Fruit fly (Drosophila melanogaster) whole organism, embryonic: ENCODE data around the gene SREBP.

ENCODE experiments used
- Bdp1 ChIP-seq: fragments of 200-800 bp; sonication (Bioruptor generic); optimal IDR thresholded peaks from 3 replicates; lab custom pipeline; 2016; ENCODE audit warnings: missing biosample characterization, missing genetic modification characterization
- CG10979 ChIP-seq: fragments of 200-800 bp; sonication (Bioruptor generic); optimal IDR thresholded peaks from 2 replicates; lab custom pipeline; 2018; ENCODE audit warnings: missing biosample characterization, mild to moderate bottlenecking, missing genetic modification characterization, moderate library complexity
- CG11085 ChIP-seq: fragments of 200-800 bp; sonication (Bioruptor generic); IDR thresholded peaks from 2 replicates; pipeline ENCODE4 v1.3.6; 2022; ENCODE audit warnings: missing biosample characterization, missing genetic modification characterization
- CG11504 ChIP-seq: fragments of 200-800 bp; sonication (Bioruptor generic); optimal IDR thresholded peaks from 3 replicates; lab custom pipeline; 2019; ENCODE audit warnings: missing biosample characterization, mild to moderate bottlenecking, missing genetic modification characterization, moderate library complexity
- CG1233 ChIP-seq: fragments of 200-800 bp; sonication (Bioruptor generic); optimal IDR thresholded peaks from 4 replicates; lab custom pipeline; 2018; ENCODE audit warnings: missing biosample characterization, mild to moderate bottlenecking, missing genetic modification characterization
- CG12744 ChIP-seq: fragments of 200-800 bp; sonication (Bioruptor generic); optimal IDR thresholded peaks from 2 replicates; lab custom pipeline; 2016; ENCODE audit warnings: missing biosample characterization, missing genetic modification characterization
- CG12769 ChIP-seq: fragments of 200-800 bp; sonication (Bioruptor generic); optimal IDR thresholded peaks from 2 replicates; lab custom pipeline; 2019; ENCODE audit warnings: missing biosample characterization, mild to moderate bottlenecking, missing genetic modification characterization, moderate library complexity
- CG13296 ChIP-seq: fragments of 200-800 bp; sonication (Bioruptor generic); optimal IDR thresholded peaks from 3 replicates; lab custom pipeline; 2018; ENCODE audit warnings: missing biosample characterization, mild to moderate bottlenecking, missing genetic modification characterization
- CG13894 ChIP-seq: fragments of 200-800 bp; sonication (Bioruptor generic); optimal IDR thresholded peaks from 3 replicates; lab custom pipeline; 2018; ENCODE audit warnings: missing biosample characterization, mild to moderate bottlenecking, missing genetic modification characterization, moderate library complexity
- CG14441 ChIP-seq: fragments of 200-800 bp; sonication (Bioruptor generic); IDR thresholded peaks from 2 replicates; pipeline ENCODE4 v1.3.6; 2022; ENCODE audit warnings: missing biosample characterization, missing genetic modification characterization
- CG32772 ChIP-seq: fragments of 200-800 bp; sonication (Bioruptor generic); IDR thresholded peaks from 2 replicates; pipeline ENCODE4 v1.3.6; 2022; ENCODE audit warnings: missing biosample characterization, missing genetic modification characterization
- CG4328 ChIP-seq: fragments of 200-800 bp; sonication (Bioruptor generic); optimal IDR thresholded peaks from 3 replicates; lab custom pipeline; 2017; ENCODE audit warnings: missing biosample characterization, missing genetic modification reagents, missing genetic modification characterization
- CG4404 ChIP-seq: fragments of 200-800 bp; sonication (Bioruptor generic); IDR thresholded peaks from 2 replicates; pipeline ENCODE4 v1.3.6; 2022; ENCODE audit warnings: missing biosample characterization, missing genetic modification characterization
- CG4707 ChIP-seq: fragments of 200-800 bp; sonication (Bioruptor generic); optimal IDR thresholded peaks from 2 replicates; lab custom pipeline; 2018; ENCODE audit warnings: missing biosample characterization, mild to moderate bottlenecking, missing genetic modification characterization, moderate library complexity
- CG6813 ChIP-seq: fragments of 200-800 bp; sonication (Bioruptor generic); optimal IDR thresholded peaks from 2 replicates; lab custom pipeline; 2017; ENCODE audit warnings: missing biosample characterization, missing genetic modification characterization, mild to moderate bottlenecking, moderate library complexity, missing genetic modification reagents
- CG7372 ChIP-seq: fragments of 200-800 bp; sonication (Bioruptor generic); IDR thresholded peaks from 2 replicates; pipeline ENCODE4 v1.3.6; 2022; ENCODE audit warnings: missing biosample characterization, missing genetic modification characterization
- CG8281 ChIP-seq: fragments of 200-800 bp; sonication (Bioruptor generic); optimal IDR thresholded peaks from 2 replicates; lab custom pipeline; 2018; ENCODE audit warnings: missing biosample characterization, mild to moderate bottlenecking, missing genetic modification characterization, moderate library complexity
- CG9727 ChIP-seq: fragments of 200-800 bp; sonication (Bioruptor generic); optimal IDR thresholded peaks from 3 replicates; lab custom pipeline; 2017; ENCODE audit warnings: missing biosample characterization, mild to moderate bottlenecking, missing genetic modification characterization
- Chrac-16 ChIP-seq: fragments of 200-800 bp; sonication (Bioruptor generic); optimal IDR thresholded peaks from 3 replicates; lab custom pipeline; 2016; ENCODE audit warnings: missing biosample characterization, missing genetic modification characterization
- Dref ChIP-seq: fragments of 200-800 bp; sonication (Bioruptor generic); IDR thresholded peaks from 2 replicates; pipeline ENCODE4 v1.3.6; 2022; ENCODE audit warnings: missing biosample characterization, missing genetic modification characterization
- E2f2 ChIP-seq: fragments of 200-800 bp; sonication (Bioruptor generic); IDR thresholded peaks from 2 replicates; pipeline ENCODE4 v1.3.6; 2022; ENCODE audit warnings: missing biosample characterization, missing genetic modification characterization
- Fer1 ChIP-seq: fragments of 200-800 bp; sonication (Bioruptor generic); optimal IDR thresholded peaks from 2 replicates; lab custom pipeline; 2017; ENCODE audit warnings: missing biosample characterization, mild to moderate bottlenecking, missing genetic modification characterization
- GATAe ChIP-seq: fragments of 200-800 bp; sonication (Bioruptor generic); conservative IDR thresholded peaks from 2 replicates; pipeline ENCODE4 v1.3.6; 2022; ENCODE audit warnings: missing biosample characterization, missing genetic modification characterization
- Hmx ChIP-seq: fragments of 200-800 bp; sonication (Bioruptor generic); optimal IDR thresholded peaks from 2 replicates; lab custom pipeline; 2016; ENCODE audit warnings: missing biosample characterization, missing genetic modification characterization
- Hr3 ChIP-seq: fragments of 200-800 bp; sonication (Bioruptor generic); optimal IDR thresholded peaks from 3 replicates; lab custom pipeline; 2016; ENCODE audit warnings: missing biosample characterization, missing genetic modification characterization
- Hsf ChIP-seq: fragments of 200-800 bp; sonication (Bioruptor generic); optimal IDR thresholded peaks from 3 replicates; lab custom pipeline; 2016; ENCODE audit warnings: missing biosample characterization, missing genetic modification characterization
- MBD-R2 ChIP-seq: fragments of 200-800 bp; sonication (Bioruptor generic); IDR thresholded peaks from 2 replicates; pipeline ENCODE4 v1.3.6; 2022; ENCODE audit warnings: missing biosample characterization, missing genetic modification characterization
- NK7.1 ChIP-seq: fragments of 200-800 bp; sonication (Bioruptor generic); optimal IDR thresholded peaks from 3 replicates; lab custom pipeline; 2016; ENCODE audit warnings: missing biosample characterization, missing genetic modification characterization
- PHDP ChIP-seq: fragments of 200-800 bp; sonication (Bioruptor generic); optimal IDR thresholded peaks from 3 replicates; lab custom pipeline; 2018; ENCODE audit warnings: missing biosample characterization, mild to moderate bottlenecking, missing genetic modification characterization, moderate library complexity
- Pdp1 ChIP-seq, 2 experiments: fragments of 200-800 bp; sonication (Bioruptor generic); optimal IDR thresholded peaks; 3 replicates each; lab custom pipeline; 2016; ENCODE audit warnings: missing biosample characterization in 2 of 2, missing genetic modification characterization in 2 of 2, mild to moderate bottlenecking in 1 of 2, moderate library complexity in 1 of 2
- Scr ChIP-seq: fragments of 200-800 bp; sonication (Bioruptor generic); IDR thresholded peaks from 2 replicates; pipeline ENCODE4 v1.3.6; 2022; ENCODE audit warnings: missing biosample characterization, missing genetic modification characterization; ENCODE audit not compliant: partially characterized antibody
- Xrp1 ChIP-seq: fragments of 200-800 bp; sonication (Bioruptor generic); IDR thresholded peaks from 2 replicates; pipeline ENCODE4 v1.3.6; 2022; ENCODE audit warnings: missing biosample characterization, missing genetic modification characterization
- ato ChIP-seq: fragments of 200-800 bp; sonication (Bioruptor generic); IDR thresholded peaks from 2 replicates; pipeline ENCODE4 v1.3.6; 2022; ENCODE audit warnings: missing biosample characterization, missing genetic modification characterization; ENCODE audit not compliant: partially characterized antibody
- bigmax ChIP-seq: fragments of 200-800 bp; sonication (Bioruptor generic); optimal IDR thresholded peaks from 2 replicates; lab custom pipeline; 2018; ENCODE audit warnings: missing biosample characterization, mild to moderate bottlenecking, missing genetic modification characterization
- ci ChIP-seq: fragments of 200-800 bp; sonication (Bioruptor generic); IDR thresholded peaks from 3 replicates; pipeline ENCODE4 v1.3.6; 2022; ENCODE audit warnings: missing biosample characterization, missing genetic modification characterization
- en ChIP-seq: fragments of 200-800 bp; sonication (Bioruptor generic); optimal IDR thresholded peaks from 2 replicates; lab custom pipeline; 2016; ENCODE audit warnings: missing biosample characterization, missing genetic modification characterization
- fd96Cb ChIP-seq: fragments of 200-800 bp; sonication (Bioruptor generic); optimal IDR thresholded peaks from 2 replicates; lab custom pipeline; 2018; ENCODE audit warnings: missing biosample characterization, mild to moderate bottlenecking, missing genetic modification characterization, moderate library complexity
- h ChIP-seq: fragments of >200 bp; optimal IDR thresholded peaks from 2 replicates; lab custom pipeline; 2017
- hb ChIP-seq: fragments of 200-800 bp; sonication (Bioruptor generic); IDR thresholded peaks from 3 replicates; pipeline ENCODE4 v1.3.6; 2022; ENCODE audit warnings: missing biosample characterization, missing genetic modification characterization; ENCODE audit not compliant: partially characterized antibody
- mld ChIP-seq: fragments of 200-800 bp; sonication (Bioruptor generic); IDR thresholded peaks from 3 replicates; pipeline ENCODE4 v1.3.6; 2022; ENCODE audit warnings: missing biosample characterization, missing genetic modification characterization; ENCODE audit not compliant: partially characterized antibody
- oc ChIP-seq: fragments of 200-800 bp; sonication (Bioruptor generic); optimal IDR thresholded peaks from 2 replicates; lab custom pipeline; 2018; ENCODE audit warnings: missing biosample characterization, mild to moderate bottlenecking, missing genetic modification characterization, moderate library complexity
- p53 ChIP-seq: fragments of 200-800 bp; sonication (Bioruptor generic); optimal IDR thresholded peaks from 2 replicates; lab custom pipeline; 2016; ENCODE audit warnings: missing biosample characterization, missing genetic modification characterization
- sens-2 ChIP-seq: fragments of 200-800 bp; sonication (Bioruptor generic); IDR thresholded peaks from 2 replicates; pipeline ENCODE4 v1.3.6; 2022; ENCODE audit warnings: missing biosample characterization, missing genetic modification characterization
- sim ChIP-seq: fragments of 200-800 bp; sonication (Bioruptor generic); IDR thresholded peaks from 2 replicates; pipeline ENCODE4 v1.3.6; 2022; ENCODE audit warnings: missing biosample characterization, missing genetic modification characterization
- tll ChIP-seq, 2 experiments: fragments of 200-800 bp in 1 of 2; fragments of >200 bp in 1 of 2; sonication (Bioruptor generic) in 1 of 2; optimal IDR thresholded peaks; 2 replicates each; lab custom pipeline; 2017 to 2019; ENCODE audit warnings: missing biosample characterization in 2 of 2, missing genetic modification characterization in 2 of 2, mild to moderate bottlenecking in 1 of 2, moderate library complexity in 1 of 2
- vvl ChIP-seq: fragments of 200-800 bp; sonication (Bioruptor generic); IDR thresholded peaks from 2 replicates; pipeline ENCODE4 v1.3.6; 2022; ENCODE audit warnings: missing biosample characterization, missing genetic modification characterization
- z ChIP-seq: fragments of 200-800 bp; sonication (Bioruptor generic); IDR thresholded peaks from 3 replicates; pipeline ENCODE4 v1.3.6; 2022; ENCODE audit warnings: missing biosample characterization, missing genetic modification characterization
- zf30C ChIP-seq: fragments of 200-800 bp; sonication (Bioruptor generic); optimal IDR thresholded peaks from 3 replicates; lab custom pipeline; 2018; ENCODE audit warnings: missing biosample characterization, mild to moderate bottlenecking, missing genetic modification characterization

SREBP gene

DNA sequence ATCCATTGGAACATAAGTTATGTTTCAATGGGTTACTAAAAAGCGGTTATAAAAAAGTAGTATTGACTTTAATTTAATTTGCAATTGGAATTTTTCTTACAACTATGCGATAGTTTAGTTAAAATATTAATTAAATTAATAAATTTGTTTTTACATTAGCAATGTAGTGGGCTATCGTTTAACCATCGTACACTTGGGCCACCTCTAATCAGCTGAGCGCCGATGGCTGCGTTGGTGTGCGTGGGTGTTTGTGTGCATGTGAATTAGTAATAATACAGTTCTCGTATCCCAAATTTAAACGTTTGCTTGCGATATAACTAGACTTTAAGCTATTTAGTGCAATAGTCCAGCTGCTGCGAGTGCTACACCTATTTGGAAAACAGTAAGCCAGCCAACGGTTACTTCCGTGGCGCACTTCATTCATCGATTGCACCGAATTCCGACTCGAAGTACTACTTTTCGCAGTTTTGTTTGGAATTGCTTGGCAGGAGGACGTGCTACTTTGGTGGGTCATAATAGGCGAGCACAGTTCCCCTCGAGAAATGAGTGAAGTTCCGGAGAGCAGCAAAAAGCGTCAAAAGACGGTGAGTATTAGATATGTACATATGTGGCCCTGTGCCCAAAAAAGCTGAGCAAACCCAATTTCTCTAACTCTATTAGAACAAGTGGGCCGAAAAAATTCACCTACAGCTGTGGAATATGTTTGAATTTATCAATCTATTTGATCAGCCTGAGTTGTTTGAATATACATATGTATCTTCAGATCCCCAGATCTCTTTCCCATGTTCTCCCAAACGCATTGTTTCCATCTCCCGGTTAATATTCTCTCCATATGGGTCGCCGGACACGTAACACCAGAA lies 51.5 kb downstream of the SREBP start, which contains the start of gene Papss (continued):
- TF ChIP-seq Hsf (GFP tag; lab: Kevin White, UChicago) (no peak), CG10979 (peak; percentile 27), hb (GFP tag; lab: Robert Waterston, UW) (peak; percentile 60; the same call in 2 of the 3 replicates), CG12744 (no peak), CG1233 (GFP tag; lab: Kevin White, UChicago) (peak; percentile 52), en (no peak), CG9727 (no peak), CG11504 (no peak), Chrac-16 (GFP tag; lab: Kevin White, UChicago) (peak; percentile 23), CG32772 (no peak), CG8281 (no peak), Bdp1 (GFP tag; lab: Kevin White, UChicago) (no peak), Fer1 (GFP tag; lab: Kevin White, UChicago) (peak; percentile 71), CG14441 (GFP tag; lab: Robert Waterston, UW) (0 out of 2 replicates have a peak, but pooled peaks have one; percentile 35), oc (tag; lab: Kevin White, UChicago) (no peak), Hr3 (GFP tag; lab: Kevin White, UChicago) (no peak), Dref (no peak; the same call in 1 of the 2 replicates), Scr (peak; percentile 90), CG4707 (peak; percentile 41), Hmx (GFP tag; lab: Kevin White, UChicago) (no peak), sens-2 (GFP tag; lab: Robert Waterston, UW) (0 out of 2 replicates have a peak, but pooled peaks have one; percentile 39), PHDP (peak; percentile 25), Xrp1 (peak; percentile 58), tll (GFP tag; optimal IDR thresholded peaks at IDR 0.05; lab: Kevin White, UChicago) (no peak), CG4404 (no peak), CG13894 (tag; lab: Kevin White, UChicago) (peak; percentile 26), CG12769 (tag; lab: Kevin White, UChicago) (no peak), ci (GFP tag; lab: Robert Waterston, UW) (peak; percentile 44; the same call in 1 of the 3 replicates), fd96Cb (tag; lab: Kevin White, UChicago) (peak; percentile 5), GATAe (GFP tag; lab: Robert Waterston, UW) (no peak), E2f2 (GFP tag; lab: Robert Waterston, UW) (peak; percentile 28; the same call in 1 of the 2 replicates), ato (GFP tag; lab: Robert Waterston, UW) (0 out of 2 replicates have a peak, but pooled peaks have one; percentile 44), MBD-R2 (GFP tag; lab: Robert Waterston, UW) (peak; percentile 97), CG7372 (GFP tag; lab: Robert Waterston, UW) (no peak), NK7.1 (GFP tag; lab: Kevin White, UChicago) (no peak), Pdp1 (GFP tag; optimal IDR thresholded peaks at IDR 0.05; lab: Kevin White, UChicago) (no peak), CG13296 (GFP tag; lab: Kevin White, UChicago) (peak; percentile 15), CG4328 (GFP tag; lab: Kevin White, UChicago) (peak; percentile 27), CG11085 (GFP tag; lab: Robert Waterston, UW) (no peak), z (GFP tag; lab: Robert Waterston, UW) (no peak), h (lab: Kevin White, UChicago) (no peak), p53 (GFP tag; lab: Kevin White, UChicago) (no peak), mld (GFP tag; lab: Robert Waterston, UW) (peak; percentile 61; the same call in 1 of the 3 replicates), CG6813 (GFP tag; lab: Kevin White, UChicago) (peak; percentile 70), bigmax (no peak), vvl (GFP tag; lab: Robert Waterston, UW) (peak; percentile 41), zf30C (GFP tag; lab: Kevin White, UChicago) (no peak), sim (GFP tag; lab: Robert Waterston, UW) (no peak)
